Worm (Caenorhabditis elegans) whole organism, late embryonic: Measurements from ENCODE around the gene AH9.6.

ENCODE experiments used
- F13H6.1 ChIP-seq: sonication (generic microtip); optimal IDR thresholded peaks from 2 replicates; lab custom pipeline; 2016; ENCODE audit warnings: missing genetic modification characterization, missing compliant biosample characterization
- ceh-45 ChIP-seq: fragments of 200-800 bp; sonication (Bioruptor generic); IDR thresholded peaks from 2 replicates; pipeline ENCODE4 v1.3.6; 2022; ENCODE audit warnings: missing genetic modification reagents, missing genetic modification characterization, missing compliant biosample characterization
- lin-11 ChIP-seq: fragments of 200-800 bp; sonication (Bioruptor generic); optimal IDR thresholded peaks from 2 replicates; lab custom pipeline; 2018; ENCODE audit warnings: mild to moderate bottlenecking, missing genetic modification characterization, missing compliant biosample characterization
- pha-4 ChIP-seq: fragments of 150-350 bp; optimal IDR thresholded peaks from 2 replicates; lab custom pipeline; 2018; ENCODE audit warnings: missing biosample characterization, missing genetic modification reagents, missing genetic modification characterization
- pqm-1 ChIP-seq: sonication (generic microtip); optimal IDR thresholded peaks from 2 replicates; lab custom pipeline; 2016; ENCODE audit warnings: missing genetic modification characterization, missing compliant biosample characterization
- sox-2 ChIP-seq: fragments of 200-800 bp; sonication (Bioruptor generic); IDR thresholded peaks from 2 replicates; pipeline ENCODE4 v1.3.6; 2022; ENCODE audit warnings: missing genetic modification reagents, missing genetic modification characterization, missing compliant biosample characterization
- syd-9 ChIP-seq: sonication (generic microtip); optimal IDR thresholded peaks from 2 replicates; lab custom pipeline; 2016; ENCODE audit warnings: mild to moderate bottlenecking, missing genetic modification characterization, moderate library complexity, missing compliant biosample characterization
- unc-55 ChIP-seq: sonication (generic microtip); optimal IDR thresholded peaks from 2 replicates; lab custom pipeline; 2017; ENCODE audit warnings: missing biosample characterization, missing genetic modification reagents, missing genetic modification characterization

- TF ChIP-seq F13H6.1: no peak
- TF ChIP-seq ceh-45 (GFP tag; lab: Robert Waterston, UW): no peak
- no peak for TF ChIP-seq pha-4
- TF ChIP-seq pqm-1 (tag; lab: Kevin White, UChicago): no peak
- TF ChIP-seq syd-9 (tag; lab: Kevin White, UChicago): no peak
- TF ChIP-seq unc-55 (GFP tag; lab: Kevin White, UChicago): no peak
- TF ChIP-seq lin-11: no peak
- no peak for TF ChIP-seq sox-2 (GFP tag; lab: Robert Waterston, UW)
Measured at ce11 chrX:2304496-2304895, 36.6 kb upstream of the AH9.6 start.
